Fruit fly (Drosophila melanogaster): Measurements from ENCODE around the gene CG8149.

The CG8149 gene

dm6 chr3R:9493627-9494626 is 10.5 kb upstream of the CG8149 start, which contains the start of gene CG16779:
Gene CG16779, minus strand, starts transcription at chr3R:9493677.
- TF ChIP-seq psq (optimal IDR thresholded peaks at IDR 0.05): no peak
- TF ChIP-seq EcR (GFP tag; optimal IDR thresholded peaks at IDR 0.05): no peak
- no peak for TF ChIP-seq CG8478 (optimal IDR thresholded peaks at IDR 0.05)
- TF ChIP-seq Dll (optimal IDR thresholded peaks at IDR 0.05): no peak
- TF ChIP-seq pan (optimal IDR thresholded peaks at IDR 0.05): no peak
- TF ChIP-seq usp (GFP tag; optimal IDR thresholded peaks at IDR 0.05): no peak

- no peak for TF ChIP-seq usp (GFP tag; optimal IDR thresholded peaks at IDR 0.05)
- TF ChIP-seq pan (optimal IDR thresholded peaks at IDR 0.05): no peak
- TF ChIP-seq EcR (GFP tag; optimal IDR thresholded peaks at IDR 0.05): no peak
- TF ChIP-seq Dll (optimal IDR thresholded peaks at IDR 0.05): no peak
- TF ChIP-seq psq (optimal IDR thresholded peaks at IDR 0.05): no peak
- TF ChIP-seq CG8478 (optimal IDR thresholded peaks at IDR 0.05): no peak
Measured at dm6 chr3R:9494627-9495009, 9.8 kb upstream of the CG8149 start, which contains the start of gene phu. Gene phu, plus strand, starts transcription at chr3R:9494801.

dm6 chr3R:9496748-9497147 is 7.7 kb upstream of the CG8149 start:
- no peak for TF ChIP-seq EcR (GFP tag; optimal IDR thresholded peaks at IDR 0.05)
- TF ChIP-seq pan (optimal IDR thresholded peaks at IDR 0.05): no peak
- TF ChIP-seq Dll (optimal IDR thresholded peaks at IDR 0.05): no peak
- no peak for TF ChIP-seq usp (GFP tag; optimal IDR thresholded peaks at IDR 0.05)
- no peak for TF ChIP-seq psq (optimal IDR thresholded peaks at IDR 0.05)
- no peak for TF ChIP-seq CG8478 (optimal IDR thresholded peaks at IDR 0.05)

dm6 chr3R:9499238-9499637 is 5.2 kb upstream of the CG8149 start:
- TF ChIP-seq psq (optimal IDR thresholded peaks at IDR 0.05) (no peak), usp (GFP tag; optimal IDR thresholded peaks at IDR 0.05) (no peak), pan (optimal IDR thresholded peaks at IDR 0.05) (no peak), Dll (optimal IDR thresholded peaks at IDR 0.05) (no peak), CG8478 (optimal IDR thresholded peaks at IDR 0.05) (no peak), EcR (GFP tag; optimal IDR thresholded peaks at IDR 0.05) (no peak)

dm6 chr3R:9500193-9501051 is 4.0 kb upstream of the CG8149 start:
- no peak for TF ChIP-seq psq (optimal IDR thresholded peaks at IDR 0.05)

- no peak for TF ChIP-seq usp (GFP tag; optimal IDR thresholded peaks at IDR 0.05)
- TF ChIP-seq Dll (optimal IDR thresholded peaks at IDR 0.05): no peak
Measured at dm6 chr3R:9501489-9502415, 2.7 kb upstream of the CG8149 start.

dm6 chr3R:9502416-9502763 is 2.1 kb upstream of the CG8149 start, which contains the start of gene RhoL:
Gene RhoL, minus strand, starts transcription at chr3R:9502581.
- TF ChIP-seq usp (GFP tag; optimal IDR thresholded peaks at IDR 0.05) (no peak), CG8478 (optimal IDR thresholded peaks at IDR 0.05) (no peak), pan (optimal IDR thresholded peaks at IDR 0.05) (no peak), psq (optimal IDR thresholded peaks at IDR 0.05) (no peak), Dll (optimal IDR thresholded peaks at IDR 0.05) (no peak), EcR (GFP tag; optimal IDR thresholded peaks at IDR 0.05) (no peak)

dm6 chr3R:9503329-9504088 is 947 bp upstream of the CG8149 start:
- TF ChIP-seq EcR (GFP tag; optimal IDR thresholded peaks at IDR 0.05): peak in 1 of 2 experiments; percentile 16
- no peak for TF ChIP-seq psq (optimal IDR thresholded peaks at IDR 0.05)
- no peak for TF ChIP-seq CG8478 (optimal IDR thresholded peaks at IDR 0.05)

dm6 chr3R:9510070-9510518 is 5.6 kb downstream of the CG8149 start, which contains the start of gene rump:
Gene rump, minus strand, starts transcription at chr3R:9510324.
- no peak for TF ChIP-seq Dll (optimal IDR thresholded peaks at IDR 0.05)

- TF ChIP-seq pan (optimal IDR thresholded peaks at IDR 0.05): no peak
- TF ChIP-seq EcR (GFP tag; optimal IDR thresholded peaks at IDR 0.05): peak in 1 of 2 experiments; percentile 12
- TF ChIP-seq Dll (optimal IDR thresholded peaks at IDR 0.05): peak; percentile 61
Measured at dm6 chr3R:9512193-9513051, 8.0 kb downstream of the CG8149 start.
